Worm (Caenorhabditis elegans) whole organism, L4 larva: Measurements from ENCODE around the gene gst-6.

Source experiments
- T20F7.1 ChIP-seq: fragments of 200-800 bp; sonication (Bioruptor generic); optimal IDR thresholded peaks from 2 replicates; lab custom pipeline; 2018; ENCODE audit warnings: mild to moderate bottlenecking, missing genetic modification characterization, missing compliant biosample characterization
- T26A8.4 ChIP-seq: fragments of 200-800 bp; sonication (Bioruptor generic); IDR thresholded peaks from 2 replicates; pipeline ENCODE4 v1.3.6; 2022; ENCODE audit warnings: missing genetic modification characterization, missing compliant biosample characterization
- Y105C5A.15 ChIP-seq: fragments of 200-800 bp; sonication (Bioruptor generic); IDR thresholded peaks from 2 replicates; pipeline ENCODE4 v1.3.6; 2022; ENCODE audit warnings: missing genetic modification characterization, missing compliant biosample characterization
- ZK337.2 ChIP-seq: fragments of 200-800 bp; sonication (Bioruptor generic); IDR thresholded peaks from 2 replicates; pipeline ENCODE4 v1.3.6; 2022; ENCODE audit warnings: missing genetic modification reagents, missing genetic modification characterization, missing compliant biosample characterization
- ZK546.5 ChIP-seq, 2 experiments: sonication (generic microtip); optimal IDR thresholded peaks; 2 replicates each; lab custom pipeline; 2017; ENCODE audit warnings: missing biosample characterization in 2 of 2, missing genetic modification characterization in 2 of 2
- aha-1 ChIP-seq: fragments of 150-350 bp; peaks from one replicate; lab custom pipeline; 2014; ENCODE audit warnings: missing biosample characterization, missing genetic modification characterization
- ama-1 ChIP-seq: fragments of 150-350 bp; optimal IDR thresholded peaks from 2 replicates; lab custom pipeline; 2014; ENCODE audit warnings: inconsistent platforms, mixed read lengths
- attf-4 ChIP-seq: sonication (generic microtip); optimal IDR thresholded peaks from 3 replicates; lab custom pipeline; 2017; ENCODE audit warnings: missing biosample characterization, missing genetic modification characterization
- ceh-28 ChIP-seq: fragments of 150-350 bp; optimal IDR thresholded peaks from 2 replicates; lab custom pipeline; 2014; ENCODE audit warnings: missing biosample characterization, missing genetic modification reagents, missing genetic modification characterization
- ceh-44 ChIP-seq: fragments of 200-800 bp; sonication (Bioruptor generic); IDR thresholded peaks from 2 replicates; pipeline ENCODE4 v1.3.6; 2022; ENCODE audit warnings: missing genetic modification reagents, missing genetic modification characterization, missing compliant biosample characterization
- ceh-62 ChIP-seq: sonication (generic microtip); optimal IDR thresholded peaks from 2 replicates; lab custom pipeline; 2017; ENCODE audit warnings: missing biosample characterization, missing genetic modification characterization
- ces-1 ChIP-seq: fragments of 150-350 bp; sonication (generic microtip); optimal IDR thresholded peaks from 4 replicates; lab custom pipeline; 2014; ENCODE audit warnings: missing biosample characterization, missing genetic modification reagents, missing genetic modification characterization
- daf-12 ChIP-seq: fragments of 150-350 bp; optimal IDR thresholded peaks from 2 replicates; lab custom pipeline; 2014; ENCODE audit warnings: missing biosample characterization, missing genetic modification reagents, missing genetic modification characterization
- daf-19 ChIP-seq: fragments of 200-800 bp; sonication (Bioruptor generic); conservative IDR thresholded peaks from 2 replicates; pipeline ENCODE4 v1.3.6; 2022; ENCODE audit warnings: missing genetic modification characterization, missing compliant biosample characterization
- dmd-8 ChIP-seq: fragments of 200-800 bp; sonication (Bioruptor generic); IDR thresholded peaks from 2 replicates; pipeline ENCODE4 v1.3.6; 2022; ENCODE audit warnings: missing genetic modification characterization, missing compliant biosample characterization
- dmd-9 ChIP-seq: fragments of 200-800 bp; sonication (Bioruptor generic); IDR thresholded peaks from 2 replicates; pipeline ENCODE4 v1.3.6; 2022; ENCODE audit warnings: missing genetic modification reagents, missing genetic modification characterization, missing compliant biosample characterization
- fkh-10 ChIP-seq: fragments of 150-350 bp; optimal IDR thresholded peaks from 2 replicates; lab custom pipeline; 2014; ENCODE audit warnings: missing biosample characterization, missing genetic modification reagents, missing genetic modification characterization
- fos-1 ChIP-seq: fragments of 150-350 bp; optimal IDR thresholded peaks from 2 replicates; lab custom pipeline; 2014; ENCODE audit warnings: missing biosample characterization, missing genetic modification characterization
- hlh-11 ChIP-seq: fragments of 200-800 bp; sonication (Bioruptor generic); optimal IDR thresholded peaks from 2 replicates; lab custom pipeline; 2018; ENCODE audit warnings: mild to moderate bottlenecking, missing genetic modification characterization, missing compliant biosample characterization
- hmg-1.1 ChIP-seq: fragments of 200-800 bp; sonication (Bioruptor generic); IDR thresholded peaks from 2 replicates; pipeline ENCODE4 v1.3.6; 2022; ENCODE audit warnings: missing genetic modification reagents, missing genetic modification characterization, missing compliant biosample characterization
- lin-13 ChIP-seq: fragments of 150-350 bp; optimal IDR thresholded peaks from 2 replicates; lab custom pipeline; 2014; ENCODE audit warnings: missing biosample characterization, missing genetic modification reagents, missing genetic modification characterization
- lin-38 ChIP-seq: fragments of 200-800 bp; sonication (Bioruptor generic); IDR thresholded peaks from 2 replicates; pipeline ENCODE4 v1.3.6; 2022; ENCODE audit warnings: missing genetic modification reagents, missing genetic modification characterization, missing compliant biosample characterization
- madf-5 ChIP-seq, 2 experiments: fragments of 200-800 bp; sonication (Bioruptor generic); IDR thresholded peaks; 2 replicates each; pipeline ENCODE4 v1.3.6; 2022; ENCODE audit warnings: missing compliant biosample characterization in 2 of 2, missing genetic modification characterization in 2 of 2
- mep-1 ChIP-seq: fragments of 150-350 bp; sonication (generic microtip); optimal IDR thresholded peaks from 3 replicates; lab custom pipeline; 2014; ENCODE audit warnings: missing biosample characterization, missing genetic modification characterization
- mes-2 ChIP-seq: sonication (generic microtip); optimal IDR thresholded peaks from 2 replicates; lab custom pipeline; 2016; ENCODE audit warnings: missing genotype, mild to moderate bottlenecking, missing genetic modification characterization, missing compliant biosample characterization; ENCODE audit not compliant: poor library complexity, severe bottlenecking
- mxl-2 ChIP-seq: fragments of 200-800 bp; sonication (Bioruptor generic); conservative IDR thresholded peaks from 2 replicates; pipeline ENCODE4 v1.3.6; 2022; ENCODE audit warnings: missing genetic modification reagents, missing genetic modification characterization, missing compliant biosample characterization
- nhr-10 ChIP-seq: fragments of 150-350 bp; optimal IDR thresholded peaks from 2 replicates; lab custom pipeline; 2014; ENCODE audit warnings: missing biosample characterization, missing genetic modification characterization
- nhr-102 ChIP-seq: sonication (generic microtip); optimal IDR thresholded peaks from 2 replicates; lab custom pipeline; 2016; ENCODE audit warnings: mild to moderate bottlenecking, missing genetic modification characterization, moderate library complexity, missing compliant biosample characterization
- nhr-111 ChIP-seq: fragments of 200-800 bp; sonication (Bioruptor generic); optimal IDR thresholded peaks from 2 replicates; lab custom pipeline; 2018; ENCODE audit warnings: mild to moderate bottlenecking, missing genetic modification characterization, missing compliant biosample characterization
- nhr-25 ChIP-seq: sonication (generic microtip); optimal IDR thresholded peaks from 2 replicates; lab custom pipeline; 2017; ENCODE audit warnings: missing genetic modification characterization, mild to moderate bottlenecking, missing compliant biosample characterization, antibody characterized with exemption, moderate library complexity, borderline replicate concordance; ENCODE audit not compliant: insufficient read depth
- nhr-28 ChIP-seq: fragments of 150-350 bp; optimal IDR thresholded peaks from 2 replicates; lab custom pipeline; 2014; ENCODE audit warnings: missing biosample characterization, missing genetic modification characterization
- nhr-6 ChIP-seq: fragments of 150-350 bp; optimal IDR thresholded peaks from 2 replicates; lab custom pipeline; 2014; ENCODE audit warnings: missing biosample characterization, missing genetic modification characterization
- nhr-77 ChIP-seq: fragments of 150-350 bp; optimal IDR thresholded peaks from 2 replicates; lab custom pipeline; 2014; ENCODE audit warnings: missing biosample characterization, missing genetic modification characterization
- pha-4 ChIP-seq, 2 experiments: fragments of 150-350 bp in 1 of 2; fragments of 200-800 bp in 1 of 2; sonication (Bioruptor generic) in 1 of 2; IDR thresholded peaks in 1 of 2; optimal IDR thresholded peaks in 1 of 2; 2 replicates each; pipeline versions ENCODE4 v1.3.6 to Lab custom; 2014 to 2022; ENCODE audit warnings: missing genetic modification characterization in 2 of 2, missing genetic modification reagents in 2 of 2, missing biosample characterization in 1 of 2, missing compliant biosample characterization in 1 of 2
- php-3 ChIP-seq: fragments of 200-800 bp; sonication (Bioruptor generic); IDR thresholded peaks from 2 replicates; pipeline ENCODE4 v1.3.6; 2022; ENCODE audit warnings: missing genetic modification reagents, missing genetic modification characterization, missing compliant biosample characterization
- pqm-1 ChIP-seq: sonication (generic microtip); optimal IDR thresholded peaks from 2 replicates; lab custom pipeline; 2017; ENCODE audit warnings: missing biosample characterization, missing genetic modification characterization
- snpc-4 ChIP-seq: fragments of 150-350 bp; optimal IDR thresholded peaks from 2 replicates; lab custom pipeline; 2014; ENCODE audit warnings: missing biosample characterization, missing genetic modification characterization
- spr-1 ChIP-seq: sonication (generic microtip); optimal IDR thresholded peaks from 2 replicates; lab custom pipeline; 2016; ENCODE audit warnings: mild to moderate bottlenecking, missing genetic modification characterization, missing compliant biosample characterization
- tag-97 ChIP-seq: fragments of 200-800 bp; sonication (Bioruptor generic); IDR thresholded peaks from 2 replicates; pipeline ENCODE4 v1.3.6; 2022; ENCODE audit warnings: missing genetic modification characterization, missing compliant biosample characterization
- unc-62 ChIP-seq, 3 experiments: fragments of 150-350 bp in 1 of 3; sonication (generic microtip); optimal IDR thresholded peaks in 2 of 3; peaks in 1 of 3; 1 replicate in 1 of 3; 2 replicates in 2 of 3; lab custom pipeline; 2014 to 2017; ENCODE audit warnings: missing biosample characterization in 3 of 3, missing genetic modification characterization in 3 of 3, missing genetic modification reagents in 3 of 3, missing genotype in 1 of 3
- zfp-3 ChIP-seq: fragments of 200-800 bp; sonication (Bioruptor generic); conservative IDR thresholded peaks from 2 replicates; pipeline ENCODE4 v1.3.6; 2022; ENCODE audit warnings: missing genetic modification reagents, missing genetic modification characterization, missing compliant biosample characterization
- ztf-11 ChIP-seq: fragments of 150-350 bp; optimal IDR thresholded peaks from 2 replicates; lab custom pipeline; 2014; ENCODE audit warnings: missing biosample characterization, missing genetic modification characterization

The gst-6 gene

ce11 chrII:4891012-4891775 lies 11.5 kb downstream of the gst-6 start, which contains the start of gene gst-9 (continued):
- TF ChIP-seq ztf-11 (no peak), nhr-28 (tag; lab: Kevin White, UChicago) (peak; percentile 56), madf-5 (GFP tag; IDR thresholded peaks at IDR 0.05; lab: Robert Waterston, UW) (no peak), T20F7.1 (GFP tag; lab: Kevin White, UChicago) (peak; percentile 13), unc-62 (GFP tag; optimal IDR thresholded peaks at IDR 0.05 in 1 of 2; lab: Kevin White, UChicago) (peak in 1 of 2 experiments; percentile 84), unc-62 (tag; optimal IDR thresholded peaks at IDR 0.05; lab: Kevin White, UChicago) (no peak), ces-1 (GFP tag; lab: Kevin White, UChicago) (no peak), nhr-25 (tag; lab: Kevin White, UChicago) (no peak), ZK337.2 (GFP tag; lab: Robert Waterston, UW) (no peak), hmg-1.1 (GFP tag; lab: Robert Waterston, UW) (no peak), ceh-62 (tag; lab: Kevin White, UChicago) (no peak), hlh-11 (tag; lab: Kevin White, UChicago) (peak; percentile 42), daf-19 (GFP tag; lab: Robert Waterston, UW) (no peak), pqm-1 (no peak), fos-1 (tag; lab: Kevin White, UChicago) (no peak), spr-1 (peak; percentile 23), dmd-9 (GFP tag; lab: Robert Waterston, UW) (no peak), nhr-77 (tag; lab: Kevin White, UChicago) (no peak), php-3 (GFP tag; lab: Robert Waterston, UW) (0 out of 2 replicates have a peak, but pooled peaks have one; percentile 45), ceh-28 (tag; lab: Kevin White, UChicago) (no peak), nhr-111 (no peak), dmd-8 (GFP tag; lab: Robert Waterston, UW) (0 out of 2 replicates have a peak, but pooled peaks have one; percentile 4), ZK546.5 (tag; optimal IDR thresholded peaks at IDR 0.05; lab: Kevin White, UChicago) (no peak), daf-12 (tag; lab: Kevin White, UChicago) (no peak), ama-1 (peak; percentile 69), lin-13 (GFP tag; lab: Kevin White, UChicago) (peak; percentile 57), nhr-6 (tag; lab: Kevin White, UChicago) (no peak), pha-4 (GFP tag; IDR thresholded peaks at IDR 0.05; lab: Robert Waterston, UW) (0 out of 2 replicates have a peak, but pooled peaks have one; percentile 52), pha-4 (tag; optimal IDR thresholded peaks at IDR 0.05; lab: Kevin White, UChicago) (no peak), mes-2 (tag; lab: Kevin White, UChicago) (no peak), snpc-4 (tag; lab: Kevin White, UChicago) (no peak), T26A8.4 (GFP tag; lab: Robert Waterston, UW) (peak; percentile 48; the same call in 1 of the 2 replicates), mep-1 (tag; lab: Kevin White, UChicago) (peak; percentile 56), Y105C5A.15 (GFP tag; lab: Robert Waterston, UW) (no peak), mxl-2 (GFP tag; lab: Robert Waterston, UW) (0 out of 2 replicates have a peak, but pooled peaks have one; percentile 28), fkh-10 (GFP tag; lab: Kevin White, UChicago) (no peak), nhr-102 (peak; percentile 51), tag-97 (GFP tag; lab: Robert Waterston, UW) (no peak), aha-1 (peak; percentile 65), zfp-3 (peak; percentile 92), ceh-44 (GFP tag; lab: Robert Waterston, UW) (no peak), nhr-10 (tag; lab: Kevin White, UChicago) (no peak), attf-4 (tag; lab: Kevin White, UChicago) (no peak), lin-38 (GFP tag; lab: Robert Waterston, UW) (peak; percentile 48)
